Fruit fly (Drosophila melanogaster): ENCODE data around the gene CG31415.
A peak's percentile ranks its signal among the peaks of the same experiment; 100 is the strongest.

The CG31415 gene

DNA sequence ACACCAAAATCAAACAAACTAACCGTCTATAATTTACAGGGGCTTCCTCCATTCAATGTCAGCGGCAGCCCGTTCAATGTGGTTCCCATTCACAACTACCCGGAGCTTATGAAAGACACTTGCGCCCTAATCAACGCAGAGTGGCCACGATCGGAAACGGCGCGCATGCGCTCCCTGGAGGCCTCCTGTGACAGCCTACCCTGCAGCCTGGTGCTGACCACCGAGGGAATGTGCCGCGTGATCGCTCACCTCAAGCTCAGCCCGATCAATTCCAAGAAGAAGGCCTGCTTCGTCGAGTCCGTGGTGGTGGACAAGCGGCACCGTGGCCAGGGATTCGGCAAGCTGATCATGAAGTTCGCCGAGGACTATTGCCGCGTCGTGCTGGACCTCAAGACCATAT is 25.6 kb downstream of the CG31415 start, which contains the start of gene MED6:
Gene MED6 (minus strand): TSS at position 101 of the 400 bp plus-strand sequence.
- TF ChIP-seq CG17801 (GFP tag; optimal IDR thresholded peaks at IDR 0.05; ENCODE audit: partially characterized antibody) = no peak

DNA sequence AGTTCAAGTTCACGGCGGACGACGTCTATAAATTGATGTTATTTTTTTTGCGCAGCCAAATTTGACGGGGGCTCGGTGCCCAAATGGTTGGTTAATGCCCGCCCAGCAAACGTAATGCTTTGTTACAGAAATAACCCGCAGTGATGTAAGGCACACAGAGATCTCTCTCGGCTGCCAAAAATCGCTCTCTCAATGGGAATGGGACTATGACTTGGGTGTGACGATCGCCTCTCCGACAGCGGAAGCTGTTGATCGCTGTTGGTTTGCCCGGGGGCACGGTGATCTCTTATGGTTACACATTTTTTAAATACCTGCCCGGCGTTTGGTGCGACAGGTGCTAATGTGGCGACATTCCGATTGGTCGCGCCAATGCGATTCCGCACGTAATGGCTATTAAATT is 26.8 kb downstream of the CG31415 start:
- no peak for TF ChIP-seq CG17801 (GFP tag; optimal IDR thresholded peaks at IDR 0.05; ENCODE audit: partially characterized antibody)

DNA sequence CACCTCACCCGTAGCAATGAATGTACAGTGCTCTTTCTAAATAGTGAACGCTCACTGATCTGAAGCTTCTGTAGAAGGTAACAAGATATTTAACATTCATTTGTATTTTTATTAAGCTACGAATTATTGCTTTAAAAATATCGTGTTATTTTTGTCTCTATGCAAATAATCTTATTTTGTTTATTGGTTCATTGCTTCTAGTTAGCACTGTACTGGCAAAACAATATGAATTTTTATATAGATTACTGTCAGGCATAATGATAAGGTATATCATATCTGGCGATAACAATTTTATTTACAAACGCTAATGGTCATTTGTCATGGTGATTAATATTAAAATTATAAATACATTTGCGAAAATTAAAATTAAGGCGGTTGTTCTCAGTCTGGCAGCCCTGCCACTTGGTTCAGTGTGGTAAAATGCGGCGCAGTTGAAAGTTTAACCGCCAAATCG is 28.2 kb downstream of the CG31415 start, which contains the start of gene CG9471:
Gene CG9471 (minus strand): TSS at position 24 of the 454 bp plus-strand sequence.
- peak; percentile 95 for TF ChIP-seq CG17801 (GFP tag; optimal IDR thresholded peaks at IDR 0.05; ENCODE audit: partially characterized antibody)

DNA sequence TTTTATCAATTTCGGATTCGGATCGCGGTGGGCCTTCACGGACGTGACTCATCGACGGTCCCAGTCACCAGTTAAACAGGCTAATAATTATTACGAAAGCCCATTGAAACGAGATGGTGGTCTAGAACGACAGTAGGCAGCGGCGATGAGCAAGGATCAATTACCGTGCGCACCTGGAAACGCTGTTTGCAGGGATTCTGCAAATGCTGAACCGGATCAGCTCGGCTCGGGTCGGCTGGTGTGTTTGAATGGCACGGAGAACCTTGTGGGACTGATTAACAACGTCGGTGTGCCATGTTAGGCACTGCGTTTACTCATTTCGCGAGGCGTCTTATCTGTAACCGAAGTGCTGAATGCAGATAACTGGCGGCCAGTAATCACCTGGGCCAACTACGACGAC is 30.8 kb downstream of the CG31415 start, which contains the start of gene Whamy:
Gene Whamy (minus strand): TSS at position 273 of the 400 bp plus-strand sequence.
- no peak for TF ChIP-seq CG17801 (GFP tag; optimal IDR thresholded peaks at IDR 0.05; ENCODE audit: partially characterized antibody)

DNA sequence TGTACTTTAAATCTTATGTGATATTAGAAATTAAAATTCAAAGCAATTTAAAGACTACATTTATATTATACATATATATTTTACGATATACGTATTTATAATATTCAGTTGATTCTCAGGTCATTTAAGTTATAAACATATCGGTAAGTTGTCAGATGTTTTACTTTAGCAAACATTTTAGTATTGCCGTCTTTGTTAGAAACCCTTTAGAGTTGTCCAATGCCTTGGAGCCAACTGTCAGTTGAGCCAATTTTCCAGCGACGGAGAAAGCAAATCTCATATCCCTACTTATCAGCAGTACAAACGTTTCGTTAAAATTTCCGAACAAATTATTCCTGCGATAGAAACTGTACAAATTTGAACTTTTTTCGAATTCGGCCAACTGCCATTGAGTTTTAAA is 31.5 kb downstream of the CG31415 start, which contains the start of gene topi:
Gene topi (plus strand): TSS at position 301 of the 400 bp plus-strand sequence.
- no peak for TF ChIP-seq CG17801 (GFP tag; optimal IDR thresholded peaks at IDR 0.05; ENCODE audit: partially characterized antibody)

DNA sequence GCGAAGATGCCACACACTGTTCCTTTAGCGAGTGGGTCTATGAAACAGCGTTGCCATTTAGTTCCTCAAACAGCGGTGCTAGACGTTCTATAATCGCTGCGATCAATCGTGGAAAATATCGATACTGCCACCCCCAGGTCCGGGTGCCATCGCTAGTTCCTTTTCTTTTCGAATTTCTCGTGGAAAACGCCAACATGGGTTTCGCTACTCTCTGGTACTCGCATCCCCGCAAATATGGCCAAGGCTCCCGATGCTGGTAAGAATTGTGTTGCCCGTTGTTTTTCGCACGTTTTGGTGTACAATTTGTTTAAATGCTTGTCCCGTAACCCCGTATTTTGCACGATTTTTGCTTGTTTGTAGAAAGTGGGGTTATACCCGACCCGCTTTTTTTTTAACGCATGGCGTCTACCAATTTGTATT is 34.6 kb downstream of the CG31415 start, which contains the start of gene RpS29:
Gene RpS29 (plus strand): TSS at position 102 of the 420 bp plus-strand sequence.
- TF ChIP-seq CG17801 (GFP tag; optimal IDR thresholded peaks at IDR 0.05; ENCODE audit: partially characterized antibody) = peak; percentile 81

DNA sequence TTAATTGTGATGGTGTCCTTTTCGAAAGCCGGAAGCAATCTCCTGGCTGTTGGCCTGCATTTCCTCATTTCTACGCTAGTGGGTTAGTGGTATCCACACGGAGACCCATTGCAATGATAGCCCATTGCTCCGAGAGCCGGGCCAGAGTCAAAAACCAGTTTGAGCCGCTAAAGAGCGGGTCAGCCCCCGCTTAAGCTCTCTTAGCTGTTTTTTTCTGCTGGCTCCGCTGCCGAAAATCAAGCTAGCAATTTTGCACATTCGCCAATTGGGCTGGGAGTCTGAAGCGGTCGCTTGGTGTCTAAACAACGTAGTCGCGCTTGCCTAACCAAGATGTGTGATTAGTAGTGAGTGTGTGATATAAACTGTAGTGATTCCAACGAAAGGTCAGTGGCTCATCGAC is 36.4 kb downstream of the CG31415 start, which contains the start of gene CG12947:
Gene CG12947 (plus strand): TSS at position 301 of the 400 bp plus-strand sequence.
- TF ChIP-seq CG17801 (GFP tag; optimal IDR thresholded peaks at IDR 0.05; ENCODE audit: partially characterized antibody) = no peak

DNA sequence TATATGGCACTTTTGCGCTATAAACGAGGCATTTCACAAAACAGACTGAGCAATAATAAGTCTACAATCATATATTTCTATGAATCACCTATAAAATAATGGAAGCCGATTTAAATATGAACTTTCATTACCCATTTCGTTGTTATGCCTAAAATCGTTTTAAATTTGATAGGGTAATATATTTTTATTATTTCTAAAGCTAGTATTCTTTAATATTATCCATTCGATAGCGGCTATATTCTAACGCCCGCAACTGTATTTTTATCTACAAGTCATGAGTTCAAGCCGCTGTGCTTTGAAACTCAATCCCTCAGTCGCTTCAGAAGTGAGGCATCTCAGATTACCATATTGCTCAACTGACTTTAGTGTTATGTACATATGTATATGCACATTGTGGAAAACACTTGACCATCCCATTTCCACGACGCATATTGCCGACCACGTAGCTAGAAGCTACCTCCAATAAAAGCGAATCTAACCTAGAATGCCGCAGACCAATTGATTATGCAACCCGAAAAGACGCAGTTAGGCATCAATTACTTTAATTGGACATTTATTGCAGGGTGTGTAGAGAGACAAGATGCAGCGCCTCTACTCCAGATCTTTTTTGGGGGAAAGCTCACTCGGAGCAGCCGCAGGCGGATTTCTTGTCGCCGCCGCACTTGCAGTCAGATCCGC is 40.1 kb downstream of the CG31415 start:
- peak; percentile 55 for TF ChIP-seq CG17801 (GFP tag; optimal IDR thresholded peaks at IDR 0.05; ENCODE audit: partially characterized antibody)

DNA sequence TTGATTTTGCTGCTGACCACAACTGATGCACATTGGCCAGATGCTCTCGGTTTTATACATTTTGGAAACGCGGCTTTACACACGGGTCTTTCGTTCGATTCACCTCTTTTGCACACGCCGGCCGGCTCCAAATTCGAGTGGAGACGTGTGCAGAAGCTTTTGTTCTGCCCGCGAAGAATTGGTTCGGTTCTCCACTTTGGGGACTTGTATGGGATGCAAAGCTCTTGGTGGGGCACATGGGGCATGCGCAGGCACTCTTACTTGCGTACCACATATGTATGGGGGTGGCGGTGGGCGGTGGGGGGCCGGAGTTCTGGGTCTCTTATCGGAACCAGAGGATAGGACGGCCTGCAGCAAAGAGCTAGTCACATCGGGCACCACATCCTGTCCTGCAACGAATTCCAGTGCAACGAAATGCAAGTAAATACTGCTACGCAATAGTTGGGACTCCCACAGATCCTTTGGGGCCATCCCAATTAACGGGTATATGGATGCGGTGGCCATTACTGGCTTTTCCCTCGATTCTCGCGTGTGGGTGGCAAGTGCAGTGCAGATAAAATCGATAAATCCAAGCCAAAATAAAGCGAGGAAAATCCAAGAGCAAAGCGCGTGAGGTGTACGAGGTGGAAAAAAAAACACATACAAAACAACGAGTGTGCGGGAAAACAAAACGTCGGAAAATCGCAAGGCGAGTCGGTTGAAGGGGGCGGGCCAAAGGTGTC is 41.2 kb downstream of the CG31415 start, which contains the start of the genes MtnA and CG8500:
Gene MtnA (minus strand): TSS at position 30 of the 722 bp plus-strand sequence.
Gene CG8500 (plus strand): TSS at position 313 of the 722 bp plus-strand sequence.
- no peak for TF ChIP-seq CG17801 (GFP tag; optimal IDR thresholded peaks at IDR 0.05; ENCODE audit: partially characterized antibody)

DNA sequence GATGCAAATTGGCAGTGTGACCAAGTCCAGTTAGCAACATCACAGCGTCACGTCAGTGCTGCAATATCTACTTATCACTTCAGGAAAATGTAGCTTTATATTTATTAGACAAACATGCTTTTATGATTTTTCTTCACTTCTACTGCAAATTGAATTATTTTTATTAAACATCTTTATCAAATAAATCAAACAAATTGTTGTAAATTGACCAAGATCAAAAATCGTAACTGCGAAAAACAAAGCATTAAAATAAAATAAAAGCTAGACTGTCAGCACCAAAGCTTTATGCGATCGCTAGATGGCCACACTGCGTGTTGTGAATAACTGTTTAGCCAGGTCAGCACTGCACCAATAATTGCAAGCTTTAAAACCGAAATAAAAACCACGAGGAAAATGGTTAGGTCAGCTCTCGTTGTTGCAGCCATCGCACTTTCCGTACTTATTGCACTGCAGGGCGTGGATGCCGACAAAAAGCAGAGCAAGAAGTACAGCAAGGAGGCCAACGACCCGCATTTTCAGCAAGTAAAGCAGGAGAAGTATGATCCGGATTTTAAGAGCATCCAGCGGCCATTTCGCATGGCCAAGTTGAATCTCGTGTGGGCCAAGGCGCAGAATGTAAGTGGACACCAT is 48.0 kb downstream of the CG31415 start, which contains the start of the genes CG12945 and CG8507:
Gene CG12945 (minus strand): TSS at position 45 of the 630 bp plus-strand sequence.
Gene CG8507 (plus strand): TSS at position 307 of the 630 bp plus-strand sequence.
- TF ChIP-seq CG17801 (GFP tag; optimal IDR thresholded peaks at IDR 0.05; ENCODE audit: partially characterized antibody) = peak; percentile 84

DNA sequence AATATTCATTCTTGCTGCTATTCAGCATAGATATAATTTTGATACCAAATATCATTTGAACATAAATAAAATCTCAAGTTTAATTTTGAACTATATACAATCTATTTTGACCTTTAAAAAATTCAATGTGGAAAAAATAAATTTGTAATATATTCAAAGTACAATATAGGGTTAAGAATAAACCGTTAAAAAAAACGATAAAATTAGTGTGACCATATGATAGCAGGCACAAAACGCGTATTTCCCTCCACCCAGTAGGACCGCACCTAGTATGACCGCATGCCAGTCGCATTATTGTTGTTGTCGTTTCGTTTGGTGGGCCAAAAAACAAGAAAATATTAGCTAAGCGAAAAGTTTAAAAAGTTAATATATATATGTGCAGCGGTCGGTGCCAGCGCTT is 49.7 kb downstream of the CG31415 start, which contains the start of gene CG8516:
Gene CG8516 (plus strand): TSS at position 278 of the 400 bp plus-strand sequence.
- peak; percentile 51 for TF ChIP-seq CG17801 (GFP tag; optimal IDR thresholded peaks at IDR 0.05; ENCODE audit: partially characterized antibody)
